Worm (Caenorhabditis elegans) whole organism, L4/young adult: ENCODE data around the gene F16F9.1.

ENCODE experiments used
- W03F9.2 ChIP-seq: fragments of 150-350 bp; optimal IDR thresholded peaks from 2 replicates; lab custom pipeline; 2014; ENCODE audit warnings: missing biosample characterization, missing genetic modification characterization
- dao-5 ChIP-seq: sonication (generic microtip); optimal IDR thresholded peaks from 2 replicates; lab custom pipeline; 2016; ENCODE audit warnings: missing genotype, missing genetic modification characterization, moderate library complexity, missing compliant biosample characterization

ce11 chrX:8463085-8463645, 17.0 kb downstream of the F16F9.1 start, which contains the start of gene F16F9.4:
- no peak for TF ChIP-seq dao-5 (tag; lab: Kevin White, UChicago)
- no peak for TF ChIP-seq W03F9.2 (tag; lab: Kevin White, UChicago)
